Worm (Caenorhabditis elegans) whole organism, L1 larva: ENCODE results near the gene D1046.18.

ENCODE experiments used
- hpl-2 ChIP-seq: fragments of 150-350 bp; optimal IDR thresholded peaks from 2 replicates; lab custom pipeline; 2014; ENCODE audit warnings: missing biosample characterization, missing genetic modification reagents, missing genetic modification characterization
- mep-1 ChIP-seq: fragments of 150-350 bp; optimal IDR thresholded peaks from 2 replicates; lab custom pipeline; 2014; ENCODE audit warnings: missing biosample characterization, missing genetic modification characterization
- nhr-77 ChIP-seq: fragments of 150-350 bp; optimal IDR thresholded peaks from 2 replicates; lab custom pipeline; 2014; ENCODE audit warnings: missing biosample characterization, missing genetic modification characterization
- pag-3 ChIP-seq: sonication (generic microtip); optimal IDR thresholded peaks from 2 replicates; lab custom pipeline; 2017; ENCODE audit warnings: missing genetic modification characterization, mild to moderate bottlenecking, missing compliant biosample characterization, antibody characterized with exemption, borderline replicate concordance; ENCODE audit not compliant: insufficient read depth
- unc-130 ChIP-seq: fragments of 150-350 bp; optimal IDR thresholded peaks from 2 replicates; lab custom pipeline; 2017; ENCODE audit warnings: missing biosample characterization, missing genetic modification characterization, inconsistent platforms
- unc-98 ChIP-seq: fragments of 200-800 bp; sonication (Bioruptor generic); IDR thresholded peaks from 2 replicates; pipeline ENCODE4 v1.3.6; 2022; ENCODE audit warnings: missing genetic modification characterization, missing compliant biosample characterization
- ztf-11 ChIP-seq, 2 experiments: sonication (generic microtip); optimal IDR thresholded peaks; 2 replicates each; lab custom pipeline; 2016 to 2017; ENCODE audit warnings: missing genetic modification characterization in 2 of 2, missing biosample characterization in 1 of 2, missing compliant biosample characterization in 1 of 2

ce11 chrIV:8943430-8943829, 13.4 kb downstream of the D1046.18 start:
- TF ChIP-seq mep-1 (tag; lab: Kevin White, UChicago) = no peak
- TF ChIP-seq unc-98 (GFP tag; lab: Robert Waterston, UW) = no peak
- TF ChIP-seq unc-130 (tag; lab: Kevin White, UChicago) = no peak
- TF ChIP-seq nhr-77 (tag; lab: Kevin White, UChicago) = no peak
- no peak for TF ChIP-seq pag-3
- TF ChIP-seq hpl-2 (GFP tag; lab: Kevin White, UChicago) = no peak
- TF ChIP-seq ztf-11 (tag; optimal IDR thresholded peaks at IDR 0.05; lab: Kevin White, UChicago) = no peak
